Worm (Caenorhabditis elegans) whole organism, young adult: ENCODE data around the gene ZK402.2.

Experiments used
- B0019.2 ChIP-seq: fragments of 200-800 bp; sonication (Bioruptor generic); conservative IDR thresholded peaks from 2 replicates; pipeline ENCODE4 v1.3.6; 2022; ENCODE audit warnings: missing genetic modification reagents, missing genetic modification characterization, missing compliant biosample characterization
- B0035.1 ChIP-seq: sonication (generic microtip); optimal IDR thresholded peaks from 2 replicates; lab custom pipeline; 2016; ENCODE audit warnings: missing genetic modification characterization, mild to moderate bottlenecking, missing compliant biosample characterization, missing genotype, missing genetic modification reagents
- B0336.3 ChIP-seq: fragments of 200-800 bp; sonication (Bioruptor generic); IDR thresholded peaks from 2 replicates; pipeline ENCODE4 v1.3.6; 2022; ENCODE audit warnings: missing genetic modification characterization, missing compliant biosample characterization
- F22D6.2 ChIP-seq: sonication (generic microtip); optimal IDR thresholded peaks from 2 replicates; lab custom pipeline; 2016; ENCODE audit warnings: mild to moderate bottlenecking, missing genetic modification characterization, missing compliant biosample characterization
- F55B11.4 ChIP-seq: sonication (generic microtip); optimal IDR thresholded peaks from 2 replicates; lab custom pipeline; 2016; ENCODE audit warnings: missing compliant biosample characterization, missing genetic modification characterization, borderline replicate concordance; ENCODE audit not compliant: insufficient read depth
- K11D2.4 ChIP-seq: fragments of 200-800 bp; sonication (Bioruptor generic); IDR thresholded peaks from 2 replicates; pipeline ENCODE4 v1.3.6; 2022; ENCODE audit warnings: missing genetic modification reagents, missing genetic modification characterization, missing compliant biosample characterization
- Y53G8AR.9 ChIP-seq: fragments of 200-800 bp; sonication (Bioruptor generic); conservative IDR thresholded peaks from 2 replicates; pipeline ENCODE4 v1.3.6; 2022; ENCODE audit warnings: missing genetic modification reagents, missing genetic modification characterization, missing compliant biosample characterization
- ama-1 ChIP-seq, 3 experiments: fragments of 150-350 bp in 1 of 3; sonication (generic microtip) in 2 of 3; optimal IDR thresholded peaks; 2 replicates each; lab custom pipeline; 2014 to 2018; ENCODE audit warnings: missing biosample characterization in 2 of 3, missing genetic modification characterization in 2 of 3, missing genetic modification reagents in 2 of 3
- athp-1 ChIP-seq: sonication (generic microtip); optimal IDR thresholded peaks from 2 replicates; lab custom pipeline; 2017; ENCODE audit warnings: mild to moderate bottlenecking, missing genetic modification characterization, missing compliant biosample characterization
- ceh-58 ChIP-seq: fragments of 200-800 bp; sonication (Bioruptor generic); IDR thresholded peaks from 2 replicates; pipeline ENCODE4 v1.3.6; 2022; ENCODE audit warnings: missing genetic modification characterization, missing compliant biosample characterization
- dpl-1 ChIP-seq: fragments of 150-350 bp; optimal IDR thresholded peaks from 2 replicates; lab custom pipeline; 2014; ENCODE audit warnings: missing biosample characterization, missing genetic modification reagents, missing genetic modification characterization
- egrh-3 ChIP-seq: fragments of 200-800 bp; sonication (Bioruptor generic); IDR thresholded peaks from 2 replicates; pipeline ENCODE4 v1.3.6; 2022; ENCODE audit warnings: missing genetic modification reagents, missing genetic modification characterization, missing compliant biosample characterization
- ekl-4 ChIP-seq: fragments of 200-800 bp; sonication (Bioruptor generic); IDR thresholded peaks from 2 replicates; pipeline ENCODE4 v1.3.6; 2022; ENCODE audit warnings: missing genetic modification reagents, missing genetic modification characterization, missing compliant biosample characterization
- hmg-1.2 ChIP-seq: fragments of 200-800 bp; sonication (Bioruptor generic); IDR thresholded peaks from 2 replicates; pipeline ENCODE4 v1.3.6; 2022; ENCODE audit warnings: missing genetic modification reagents, missing genetic modification characterization, missing compliant biosample characterization
- hrde-1 ChIP-seq: sonication (generic microtip); optimal IDR thresholded peaks from 2 replicates; lab custom pipeline; 2016; ENCODE audit warnings: missing genetic modification characterization, mild to moderate bottlenecking, missing compliant biosample characterization, moderate library complexity, missing genotype, missing genetic modification reagents, borderline replicate concordance
- lin-26 ChIP-seq: fragments of 200-800 bp; sonication (Bioruptor generic); IDR thresholded peaks from 2 replicates; pipeline ENCODE4 v1.3.6; 2022; ENCODE audit warnings: missing genetic modification reagents, missing genetic modification characterization, missing compliant biosample characterization
- lin-35 ChIP-seq, 3 experiments: fragments of 150-350 bp in 2 of 3; sonication (generic microtip) in 1 of 3; optimal IDR thresholded peaks; 2 replicates each; lab custom pipeline; 2014 to 2018; ENCODE audit warnings: missing biosample characterization in 3 of 3, missing genetic modification characterization in 3 of 3, missing genetic modification reagents in 3 of 3
- lin-54 ChIP-seq: fragments of 200-800 bp; sonication (Bioruptor generic); optimal IDR thresholded peaks from 2 replicates; lab custom pipeline; 2018; ENCODE audit warnings: mild to moderate bottlenecking, missing genetic modification characterization, missing compliant biosample characterization
- lsy-27 ChIP-seq: sonication (generic microtip); optimal IDR thresholded peaks from 2 replicates; lab custom pipeline; 2017; ENCODE audit warnings: missing genetic modification characterization, mild to moderate bottlenecking, missing compliant biosample characterization, antibody characterized with exemption, missing genotype, borderline replicate concordance; ENCODE audit not compliant: insufficient read depth
- madf-6 ChIP-seq: fragments of 200-800 bp; sonication (Bioruptor generic); IDR thresholded peaks from 2 replicates; pipeline ENCODE4 v1.3.6; 2022; ENCODE audit warnings: missing genetic modification reagents, missing genetic modification characterization, missing compliant biosample characterization
- mcd-1 ChIP-seq: fragments of 200-800 bp; sonication (Bioruptor generic); IDR thresholded peaks from 2 replicates; pipeline ENCODE4 v1.3.6; 2022; ENCODE audit warnings: missing genetic modification reagents, missing genetic modification characterization, missing compliant biosample characterization
- nfyb-1 ChIP-seq: fragments of 200-800 bp; sonication (Bioruptor generic); IDR thresholded peaks from 2 replicates; pipeline ENCODE4 v1.3.6; 2022; ENCODE audit warnings: missing genetic modification reagents, missing genetic modification characterization, missing compliant biosample characterization
- nhr-27 ChIP-seq: fragments of 200-800 bp; sonication (Bioruptor generic); optimal IDR thresholded peaks from 2 replicates; lab custom pipeline; 2018; ENCODE audit warnings: mild to moderate bottlenecking, missing genetic modification characterization, moderate library complexity, missing compliant biosample characterization
- rcor-1 ChIP-seq: fragments of 200-800 bp; sonication (Bioruptor generic); IDR thresholded peaks from 2 replicates; pipeline ENCODE4 v1.3.6; 2022; ENCODE audit warnings: missing genetic modification reagents, missing genetic modification characterization, missing compliant biosample characterization
- tbp1 ChIP-seq: fragments of 200-800 bp; sonication (Bioruptor generic); optimal IDR thresholded peaks from 2 replicates; lab custom pipeline; 2018; ENCODE audit warnings: mild to moderate bottlenecking, missing genetic modification characterization, missing compliant biosample characterization
- xnd-1 ChIP-seq: sonication (generic microtip); optimal IDR thresholded peaks from 2 replicates; lab custom pipeline; 2016; ENCODE audit warnings: missing genotype, missing genetic modification reagents, missing genetic modification characterization, missing compliant biosample characterization
- zfh-2 ChIP-seq: fragments of 200-800 bp; sonication (Bioruptor generic); conservative IDR thresholded peaks from 2 replicates; pipeline ENCODE4 v1.3.6; 2022; ENCODE audit warnings: missing genetic modification reagents, missing genetic modification characterization, missing compliant biosample characterization
- ztf-18 ChIP-seq: sonication (generic microtip); optimal IDR thresholded peaks from 2 replicates; lab custom pipeline; 2016; ENCODE audit warnings: missing genotype, mild to moderate bottlenecking, missing genetic modification characterization, missing compliant biosample characterization
- ztf-28 ChIP-seq: fragments of 200-800 bp; sonication (Bioruptor generic); IDR thresholded peaks from 2 replicates; pipeline ENCODE4 v1.3.6; 2022; ENCODE audit warnings: missing genetic modification reagents, missing genetic modification characterization, missing compliant biosample characterization
- ztf-3 ChIP-seq: fragments of 200-800 bp; sonication (Bioruptor generic); optimal IDR thresholded peaks from 2 replicates; lab custom pipeline; 2018; ENCODE audit warnings: mild to moderate bottlenecking, missing genetic modification characterization, missing compliant biosample characterization

Gene ZK402.2

DNA sequence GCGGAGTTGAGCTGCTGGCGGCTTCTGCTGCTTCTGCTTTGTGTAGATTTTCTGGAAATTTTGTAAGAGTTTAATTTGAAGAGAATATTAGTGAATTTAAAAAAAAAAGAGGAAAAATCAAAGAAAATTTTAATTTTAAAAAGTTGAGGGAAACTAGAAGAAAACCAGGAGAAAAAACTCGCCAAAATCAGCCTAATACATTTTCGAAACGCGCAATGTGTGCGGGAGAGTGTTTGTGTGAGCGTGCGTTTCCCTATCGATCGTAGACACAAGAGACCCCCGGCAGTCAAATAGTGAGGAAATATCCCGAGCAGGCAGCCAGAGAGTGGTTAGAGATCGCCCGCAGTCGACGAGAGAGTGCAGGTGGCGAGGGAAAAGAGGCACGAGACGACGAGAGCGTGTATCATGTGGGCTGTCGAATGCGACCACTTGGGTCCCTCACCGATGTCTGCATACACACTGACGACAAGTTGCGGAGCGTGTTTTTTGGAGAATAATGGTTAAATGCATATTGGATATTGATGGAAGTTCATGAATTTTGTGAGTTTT is 43.1 kb downstream of the ZK402.2 start, which contains the start of gene zfp-3 (continued):
- TF ChIP-seq xnd-1 (no peak), ztf-3 (GFP tag; lab: Kevin White, UChicago) (no peak), ama-1 (optimal IDR thresholded peaks at IDR 0.05; lab: Kevin White, UChicago) (no peak), ama-1 (GFP tag; optimal IDR thresholded peaks at IDR 0.05; lab: Kevin White, UChicago) (no peak), B0019.2 (GFP tag; lab: Robert Waterston, UW) (no peak), hrde-1 (tag; lab: Kevin White, UChicago) (no peak), tbp1 (GFP tag; lab: Kevin White, UChicago) (peak; percentile 67), lin-54 (GFP tag; lab: Kevin White, UChicago) (peak; percentile 65), ztf-18 (peak; percentile 39)

DNA sequence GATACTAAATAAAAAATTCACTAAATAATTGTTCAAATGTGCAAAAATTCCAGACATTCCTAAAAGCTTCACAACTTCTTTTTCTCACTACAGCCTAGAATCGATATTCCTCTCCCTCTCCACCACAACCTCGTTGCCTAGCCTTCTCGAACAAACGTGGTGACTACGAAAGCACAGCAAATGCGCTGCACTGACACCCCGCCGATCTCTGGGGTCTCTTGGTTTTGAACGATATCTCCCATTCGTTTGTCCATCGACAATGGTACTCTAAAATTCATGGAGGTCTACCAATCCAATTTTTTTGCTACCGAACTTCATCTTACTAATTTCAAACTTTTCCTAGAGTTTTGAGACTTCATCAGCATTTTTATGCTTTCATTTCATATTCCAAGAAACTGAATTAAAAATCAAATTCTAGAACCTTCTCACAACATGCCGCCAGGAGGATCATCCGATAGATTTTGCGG is 46.8 kb downstream of the ZK402.2 start, which contains the start of gene W05H7.1:
W05H7.1 (plus strand) TSS at position 417 of the 467 bp plus-strand sequence.
- TF ChIP-seq xnd-1, result no peak
- peak; percentile 7; the same call in 1 of the 2 replicates for TF ChIP-seq mcd-1
- TF ChIP-seq K11D2.4 (GFP tag; lab: Robert Waterston, UW), result 0 out of 2 replicates have a peak, but pooled peaks have one; percentile 23
- TF ChIP-seq hmg-1.2, result peak; percentile 46; the same call in 1 of the 2 replicates

DNA sequence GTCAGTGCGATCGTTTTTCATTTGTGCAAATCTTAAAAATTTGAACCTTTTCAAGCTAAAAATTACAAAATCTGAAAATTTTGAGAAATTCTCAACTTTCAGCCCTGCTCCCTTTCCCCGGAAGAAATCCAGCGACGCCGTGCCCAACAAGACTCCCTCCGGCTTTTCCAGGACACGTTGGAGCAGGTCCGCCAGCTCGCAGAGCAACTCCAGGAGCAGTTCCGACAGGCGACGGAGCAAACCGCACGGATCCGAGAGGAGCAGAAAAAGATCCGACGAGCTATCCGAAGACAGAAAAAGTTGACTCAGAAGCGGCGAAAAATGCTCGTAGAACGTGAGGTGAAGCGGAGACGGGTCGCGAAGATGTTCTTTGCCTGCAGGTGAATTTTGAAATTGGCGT is 47.7 kb downstream of the ZK402.2 start:
- TF ChIP-seq egrh-3, result peak; percentile 79; the same call in 1 of the 2 replicates
- peak; percentile 89 for TF ChIP-seq zfh-2 (GFP tag; lab: Robert Waterston, UW)
- TF ChIP-seq dpl-1, result no peak

DNA sequence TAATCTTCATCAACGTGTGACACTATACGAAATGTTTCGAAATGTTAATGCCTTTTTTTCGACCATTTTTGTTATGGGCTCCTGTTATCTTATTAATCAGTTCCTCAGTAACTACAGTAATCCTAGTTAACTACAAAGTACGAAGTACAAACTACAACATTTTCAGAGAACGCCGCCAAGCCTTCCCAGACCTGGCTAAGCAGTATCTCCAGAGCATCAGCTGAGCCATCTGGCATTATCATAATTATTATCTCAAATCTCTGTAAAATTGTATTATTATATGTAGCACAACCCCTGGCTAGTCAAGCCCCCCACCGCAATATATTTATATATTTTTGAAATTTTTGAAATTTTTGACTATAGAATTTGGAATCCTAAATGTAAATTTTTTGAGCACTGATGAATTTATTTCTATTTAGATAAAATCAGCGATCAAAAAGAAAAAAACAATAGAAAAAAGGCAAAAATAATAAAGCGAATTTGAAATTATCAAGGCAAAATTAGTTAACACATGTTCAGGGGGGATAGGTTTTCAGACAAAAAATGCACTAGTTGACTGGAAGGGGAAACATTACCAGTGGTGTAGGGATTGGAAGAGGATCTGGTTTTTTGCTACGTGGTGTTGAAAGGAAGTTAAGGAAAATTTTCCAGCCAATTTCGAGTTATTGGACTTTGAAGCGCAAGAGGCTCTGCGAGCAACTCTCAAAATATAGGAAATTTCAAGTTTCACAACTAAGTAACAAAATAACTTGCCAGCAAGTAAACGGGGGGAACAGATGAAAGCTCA is 48.5 kb downstream of the ZK402.2 start:
- TF ChIP-seq madf-6 (no peak), athp-1 (no peak), ekl-4 (GFP tag; lab: Robert Waterston, UW) (peak; percentile 11; the same call in 1 of the 2 replicates), B0035.1 (no peak), nfyb-1 (GFP tag; lab: Robert Waterston, UW) (peak; percentile 39; the same call in 1 of the 2 replicates), lin-26 (0 out of 2 replicates have a peak, but pooled peaks have one; percentile 39), F55B11.4 (tag; lab: Kevin White, UChicago) (no peak), F22D6.2 (tag; lab: Kevin White, UChicago) (no peak), ztf-28 (GFP tag; lab: Robert Waterston, UW) (no peak), ceh-58 (GFP tag; lab: Robert Waterston, UW) (0 out of 2 replicates have a peak, but pooled peaks have one; percentile 73), Y53G8AR.9 (GFP tag; lab: Robert Waterston, UW) (0 out of 2 replicates have a peak, but pooled peaks have one; percentile 60), nhr-27 (tag; lab: Kevin White, UChicago) (peak; percentile 35), B0336.3 (GFP tag; lab: Robert Waterston, UW) (no peak), lsy-27 (tag; lab: Kevin White, UChicago) (no peak), lin-35 (GFP tag; optimal IDR thresholded peaks at IDR 0.05; lab: Kevin White, UChicago) (peak in 1 of 3 experiments; percentile 56), rcor-1 (no peak)
